Worm (Caenorhabditis elegans): Measurements from ENCODE around the gene gyg-1.

- no peak for TF ChIP-seq blmp-1 (tag; optimal IDR thresholded peaks at IDR 0.05; ENCODE audit: insufficient read depth)
- TF ChIP-seq ama-1 (optimal IDR thresholded peaks at IDR 0.05): no peak
- TF ChIP-seq nhr-77 (tag; optimal IDR thresholded peaks at IDR 0.05): no peak
- TF ChIP-seq snpc-4 (tag; optimal IDR thresholded peaks at IDR 0.05): no peak
- no peak for TF ChIP-seq elt-1 (tag; optimal IDR thresholded peaks at IDR 0.05)
- TF ChIP-seq nhr-6 (tag; optimal IDR thresholded peaks at IDR 0.05): no peak
- TF ChIP-seq elt-3 (tag; optimal IDR thresholded peaks at IDR 0.05): no peak
- TF ChIP-seq nhr-25 (tag; optimal IDR thresholded peaks at IDR 0.05): no peak
- TF ChIP-seq nhr-12 (tag; optimal IDR thresholded peaks at IDR 0.05): no peak
- no peak for TF ChIP-seq skn-1 (tag; optimal IDR thresholded peaks at IDR 0.05)
- no peak for TF ChIP-seq unc-55 (GFP tag; optimal IDR thresholded peaks at IDR 0.05)
Measured at ce11 chrX:3547828-3548227, 10.4 kb downstream of the gyg-1 start.
